Worm (Caenorhabditis elegans) whole organism, L2 larva: ENCODE results near the gene cyp-14A3.

Experiments
- C34F6.9 ChIP-seq: fragments of 150-350 bp; optimal IDR thresholded peaks from 2 replicates; lab custom pipeline; 2014; ENCODE audit warnings: missing biosample characterization, missing genetic modification characterization
- F13H6.1 ChIP-seq: sonication (generic microtip); optimal IDR thresholded peaks from 2 replicates; lab custom pipeline; 2016; ENCODE audit warnings: missing genetic modification characterization, missing compliant biosample characterization
- R02D3.7 ChIP-seq: fragments of 150-350 bp; optimal IDR thresholded peaks from 2 replicates; lab custom pipeline; 2014; ENCODE audit warnings: missing biosample characterization, missing genetic modification characterization
- ZK546.5 ChIP-seq: sonication (generic microtip); optimal IDR thresholded peaks from 2 replicates; lab custom pipeline; 2017; ENCODE audit warnings: missing biosample characterization, missing genetic modification characterization
- ama-1 ChIP-seq: fragments of 150-350 bp; optimal IDR thresholded peaks from 2 replicates; lab custom pipeline; 2018; ENCODE audit warnings: inconsistent platforms
- blmp-1 ChIP-seq: sonication (generic microtip); optimal IDR thresholded peaks from 2 replicates; lab custom pipeline; 2017; ENCODE audit warnings: missing genetic modification characterization, mild to moderate bottlenecking, missing compliant biosample characterization, antibody characterized with exemption, moderate library complexity; ENCODE audit not compliant: insufficient read depth
- ceh-82 ChIP-seq: fragments of 150-350 bp; optimal IDR thresholded peaks from 2 replicates; lab custom pipeline; 2014; ENCODE audit warnings: missing biosample characterization, missing genetic modification characterization
- crh-2 ChIP-seq: sonication (generic microtip); optimal IDR thresholded peaks from 2 replicates; lab custom pipeline; 2017; ENCODE audit warnings: missing biosample characterization, missing genetic modification characterization
- dmd-4 ChIP-seq: sonication (generic microtip); optimal IDR thresholded peaks from 2 replicates; lab custom pipeline; 2017; ENCODE audit warnings: missing biosample characterization, missing genetic modification characterization
- egl-27 ChIP-seq: sonication (generic microtip); optimal IDR thresholded peaks from 3 replicates; lab custom pipeline; 2017; ENCODE audit warnings: missing biosample characterization, missing genetic modification reagents, missing genetic modification characterization
- elt-1 ChIP-seq: fragments of 150-350 bp; optimal IDR thresholded peaks from 2 replicates; lab custom pipeline; 2014; ENCODE audit warnings: missing biosample characterization, missing genetic modification characterization
- elt-3 ChIP-seq: sonication (generic microtip); optimal IDR thresholded peaks from 2 replicates; lab custom pipeline; 2017; ENCODE audit warnings: missing biosample characterization, missing genetic modification characterization
- fos-1 ChIP-seq: fragments of 150-350 bp; optimal IDR thresholded peaks from 2 replicates; lab custom pipeline; 2014; ENCODE audit warnings: missing biosample characterization, missing genetic modification characterization
- gmeb-1 ChIP-seq: fragments of 150-350 bp; optimal IDR thresholded peaks from 2 replicates; lab custom pipeline; 2014; ENCODE audit warnings: missing biosample characterization, missing genetic modification characterization
- lin-11 ChIP-seq: fragments of 150-350 bp; sonication (generic microtip); optimal IDR thresholded peaks from 2 replicates; lab custom pipeline; 2014; ENCODE audit warnings: missing biosample characterization, missing genetic modification characterization, inconsistent platforms, mixed read lengths
- lin-13 ChIP-seq: fragments of 150-350 bp; optimal IDR thresholded peaks from 2 replicates; lab custom pipeline; 2014; ENCODE audit warnings: missing biosample characterization, missing genetic modification reagents, missing genetic modification characterization
- lin-39 ChIP-seq: fragments of 150-350 bp; optimal IDR thresholded peaks from 2 replicates; lab custom pipeline; 2014; ENCODE audit warnings: missing biosample characterization, missing genetic modification reagents, missing genetic modification characterization
- lsy-2 ChIP-seq, 2 experiments: fragments of 150-350 bp in 1 of 2; sonication (generic microtip) in 1 of 2; optimal IDR thresholded peaks; 2 replicates each; lab custom pipeline; 2014 to 2017; ENCODE audit warnings: missing biosample characterization in 2 of 2, missing genetic modification characterization in 2 of 2
- mab-5 ChIP-seq: fragments of 150-350 bp; optimal IDR thresholded peaks from 2 replicates; lab custom pipeline; 2014; ENCODE audit warnings: missing biosample characterization, missing genetic modification characterization
- mbf-1 ChIP-seq: sonication (generic microtip); optimal IDR thresholded peaks from 2 replicates; lab custom pipeline; 2017; ENCODE audit warnings: missing biosample characterization, missing genetic modification characterization
- nhr-10 ChIP-seq: sonication (generic microtip); optimal IDR thresholded peaks from 2 replicates; lab custom pipeline; 2017; ENCODE audit warnings: missing biosample characterization, missing genetic modification characterization
- nhr-11 ChIP-seq: fragments of 150-350 bp; optimal IDR thresholded peaks from 2 replicates; lab custom pipeline; 2014; ENCODE audit warnings: missing biosample characterization, missing genetic modification characterization
- nhr-129 ChIP-seq: fragments of 150-350 bp; optimal IDR thresholded peaks from 2 replicates; lab custom pipeline; 2014; ENCODE audit warnings: missing biosample characterization, missing genetic modification characterization
- nhr-21 ChIP-seq: fragments of 150-350 bp; optimal IDR thresholded peaks from 2 replicates; lab custom pipeline; 2014; ENCODE audit warnings: missing biosample characterization, missing genetic modification characterization
- nhr-23 ChIP-seq: fragments of 150-350 bp; optimal IDR thresholded peaks from 2 replicates; lab custom pipeline; 2014; ENCODE audit warnings: missing biosample characterization, missing genetic modification reagents, missing genetic modification characterization
- nhr-237 ChIP-seq: fragments of 150-350 bp; optimal IDR thresholded peaks from 2 replicates; lab custom pipeline; 2014; ENCODE audit warnings: missing biosample characterization, missing genetic modification characterization
- nhr-25 ChIP-seq: fragments of 150-350 bp; sonication (generic microtip); optimal IDR thresholded peaks from 3 replicates; lab custom pipeline; 2014; ENCODE audit warnings: missing biosample characterization, missing genetic modification characterization
- nhr-6 ChIP-seq: fragments of 150-350 bp; optimal IDR thresholded peaks from 2 replicates; lab custom pipeline; 2014; ENCODE audit warnings: missing biosample characterization, missing genetic modification characterization
- nhr-77 ChIP-seq: fragments of 150-350 bp; optimal IDR thresholded peaks from 2 replicates; lab custom pipeline; 2014; ENCODE audit warnings: missing biosample characterization, missing genetic modification characterization
- peb-1 ChIP-seq: fragments of 150-350 bp; optimal IDR thresholded peaks from 2 replicates; lab custom pipeline; 2014; ENCODE audit warnings: missing biosample characterization, missing genetic modification characterization
- sem-4 ChIP-seq: fragments of 150-350 bp; optimal IDR thresholded peaks from 2 replicates; lab custom pipeline; 2014; ENCODE audit warnings: missing biosample characterization, missing genetic modification reagents, missing genetic modification characterization
- sma-3 ChIP-seq: sonication (generic microtip); optimal IDR thresholded peaks from 2 replicates; lab custom pipeline; 2016; ENCODE audit warnings: missing genetic modification reagents, missing genetic modification characterization, missing compliant biosample characterization
- sma-9 ChIP-seq, 2 experiments: fragments of 150-350 bp in 1 of 2; sonication (generic microtip) in 1 of 2; optimal IDR thresholded peaks; 2 replicates each; lab custom pipeline; 2014 to 2016; ENCODE audit warnings: missing genetic modification characterization in 2 of 2, mild to moderate bottlenecking in 1 of 2, missing biosample characterization in 1 of 2, missing compliant biosample characterization in 1 of 2, missing genetic modification reagents in 1 of 2, moderate library complexity in 1 of 2
- unc-39 ChIP-seq: fragments of 150-350 bp; optimal IDR thresholded peaks from 2 replicates; lab custom pipeline; 2014; ENCODE audit warnings: missing biosample characterization, missing genetic modification characterization
- unc-55 ChIP-seq: fragments of 150-350 bp; sonication (generic microtip); optimal IDR thresholded peaks from 3 replicates; lab custom pipeline; 2014; ENCODE audit warnings: missing biosample characterization, missing genetic modification reagents, missing genetic modification characterization
- unc-62 ChIP-seq: fragments of 150-350 bp; optimal IDR thresholded peaks from 2 replicates; lab custom pipeline; 2014; ENCODE audit warnings: missing biosample characterization, missing genetic modification reagents, missing genetic modification characterization
- ztf-11 ChIP-seq: sonication (generic microtip); optimal IDR thresholded peaks from 2 replicates; lab custom pipeline; 2017; ENCODE audit warnings: missing biosample characterization, missing genetic modification characterization
- ztf-4 ChIP-seq: fragments of 150-350 bp; optimal IDR thresholded peaks from 2 replicates; lab custom pipeline; 2014; ENCODE audit warnings: missing biosample characterization, missing genetic modification characterization

Gene cyp-14A3

DNA sequence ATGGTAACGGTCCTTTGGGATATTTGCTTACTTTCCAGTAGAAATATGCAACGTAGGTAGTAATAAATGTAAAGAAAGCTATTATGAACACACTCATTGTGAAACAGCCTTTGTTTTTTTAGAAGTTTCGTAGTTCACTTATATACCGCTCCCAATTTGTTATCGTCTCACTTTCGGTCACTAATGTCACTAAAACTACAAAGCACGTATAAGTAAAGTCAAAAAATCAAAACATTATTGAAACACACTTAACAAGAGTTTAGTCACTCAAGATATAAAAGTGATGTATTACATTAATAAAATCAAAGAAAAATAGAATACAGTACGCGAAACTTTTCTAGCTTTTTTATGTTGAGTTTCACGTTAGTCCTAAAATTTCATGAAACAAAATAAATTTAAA, at the start of gene cyp-14A3:
TSS of gene cyp-14A3 (minus strand) at position 101 of the 400 bp plus-strand sequence.
- no peak for TF ChIP-seq peb-1 (tag; lab: Kevin White, UChicago)
- TF ChIP-seq mab-5 (tag; lab: Kevin White, UChicago), result no peak
- TF ChIP-seq gmeb-1 (tag; lab: Kevin White, UChicago), result no peak
- no peak for TF ChIP-seq nhr-77
- no peak for TF ChIP-seq sma-9 (GFP tag; optimal IDR thresholded peaks at IDR 0.05; lab: Kevin White, UChicago)
- no peak for TF ChIP-seq sma-9 (tag; optimal IDR thresholded peaks at IDR 0.05; lab: Kevin White, UChicago)
- TF ChIP-seq C34F6.9, result no peak
- no peak for TF ChIP-seq R02D3.7 (tag; lab: Kevin White, UChicago)
- no peak for TF ChIP-seq lsy-2 (tag; optimal IDR thresholded peaks at IDR 0.05; lab: Kevin White, UChicago)
- no peak for TF ChIP-seq elt-3 (tag; lab: Kevin White, UChicago)
- no peak for TF ChIP-seq lin-11 (tag; lab: Kevin White, UChicago)
- no peak for TF ChIP-seq ceh-82
- TF ChIP-seq lin-13 (GFP tag; lab: Kevin White, UChicago), result no peak
- TF ChIP-seq nhr-237 (tag; lab: Kevin White, UChicago), result no peak
- TF ChIP-seq nhr-25 (tag; lab: Kevin White, UChicago), result no peak

DNA sequence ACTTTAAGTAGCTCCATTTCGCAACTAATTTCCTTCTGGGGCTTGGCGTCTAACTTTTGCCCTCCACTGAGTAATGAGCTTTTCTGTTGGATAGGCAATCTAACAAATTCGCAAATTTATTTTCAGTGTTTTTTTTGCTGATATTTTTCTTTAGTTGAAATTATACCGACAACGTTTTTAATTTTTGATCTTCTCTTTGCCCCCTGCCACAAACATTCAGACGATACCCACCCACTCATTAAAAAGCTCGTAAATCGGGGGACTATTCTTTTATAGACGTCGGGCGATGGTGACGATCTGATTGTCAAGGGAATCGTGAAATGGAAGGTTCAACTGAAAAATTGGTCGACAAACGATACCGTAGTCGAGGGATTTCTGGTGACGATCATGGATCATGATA, 49.7 kb upstream of the cyp-14A3 start:
- TF ChIP-seq nhr-23, result no peak
- TF ChIP-seq nhr-129, result no peak
- TF ChIP-seq crh-2 (tag; lab: Kevin White, UChicago), result no peak
- TF ChIP-seq blmp-1 (tag; lab: Kevin White, UChicago), result no peak
- no peak for TF ChIP-seq mab-5 (tag; lab: Kevin White, UChicago)
- no peak for TF ChIP-seq lin-39 (tag; lab: Kevin White, UChicago)
- TF ChIP-seq unc-62, result no peak
- no peak for TF ChIP-seq nhr-11 (tag; lab: Kevin White, UChicago)
- TF ChIP-seq sem-4 (tag; lab: Kevin White, UChicago), result no peak
- TF ChIP-seq ceh-82, result no peak
- TF ChIP-seq lin-11 (tag; lab: Kevin White, UChicago), result no peak
- no peak for TF ChIP-seq unc-39 (tag; lab: Kevin White, UChicago)
- TF ChIP-seq sma-9 (GFP tag; optimal IDR thresholded peaks at IDR 0.05; lab: Kevin White, UChicago), result no peak
- no peak for TF ChIP-seq sma-9 (tag; optimal IDR thresholded peaks at IDR 0.05; lab: Kevin White, UChicago)
- TF ChIP-seq nhr-237 (tag; lab: Kevin White, UChicago), result no peak

DNA sequence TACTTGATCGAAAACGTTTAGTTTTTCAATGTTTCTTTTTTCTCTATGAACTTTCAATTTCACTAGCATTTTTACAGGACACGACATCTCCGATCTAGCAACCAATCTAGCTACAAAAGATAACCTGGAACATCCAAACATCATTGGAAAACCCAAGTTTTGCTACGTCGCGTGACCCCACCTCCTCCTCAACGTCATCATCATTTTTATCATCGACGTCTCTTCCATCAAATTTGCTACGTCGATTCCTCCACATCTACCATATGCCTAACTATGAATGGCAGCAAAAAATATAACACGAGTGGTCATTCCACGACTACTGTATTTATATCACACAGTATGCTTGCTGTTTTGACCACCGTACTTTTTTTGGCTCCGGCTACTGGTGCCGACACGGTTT, 48.9 kb upstream of the cyp-14A3 start, which contains the start of gene F46G10.2:
TSS of gene F46G10.2 (plus strand) at position 78 of the 400 bp plus-strand sequence.
- TF ChIP-seq egl-27 (tag; lab: Kevin White, UChicago) (no peak), lin-11 (tag; lab: Kevin White, UChicago) (no peak), nhr-77 (no peak), blmp-1 (tag; lab: Kevin White, UChicago) (peak; percentile 21), nhr-21 (peak; percentile 11)

DNA sequence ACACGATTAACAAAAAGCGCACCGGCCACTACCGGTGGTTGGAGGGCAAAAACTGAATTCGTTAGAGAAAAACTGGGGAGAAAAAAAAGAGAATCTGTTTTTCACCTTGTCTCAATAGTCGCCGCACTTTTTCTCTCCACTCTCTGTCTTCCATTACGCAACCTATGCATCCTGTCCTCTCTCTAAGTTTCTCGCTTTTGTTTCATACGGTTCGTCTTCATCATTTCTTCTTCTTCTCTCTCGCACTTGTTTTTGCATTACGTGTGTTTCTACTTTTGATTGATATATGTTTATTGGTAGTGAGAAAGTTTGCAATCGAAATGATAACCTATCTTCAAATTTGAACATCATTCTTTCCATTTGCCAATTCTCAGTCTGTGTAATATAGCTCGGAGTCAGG, 46.6 kb upstream of the cyp-14A3 start:
- no peak for TF ChIP-seq dmd-4 (tag; lab: Kevin White, UChicago)
- peak; percentile 50 for TF ChIP-seq sma-3 (GFP tag; lab: Kevin White, UChicago)
- no peak for TF ChIP-seq mbf-1 (tag; lab: Kevin White, UChicago)
- TF ChIP-seq ztf-4 (tag; lab: Kevin White, UChicago), result no peak
- no peak for TF ChIP-seq nhr-237 (tag; lab: Kevin White, UChicago)
- peak; percentile 30 for TF ChIP-seq F13H6.1 (tag; lab: Kevin White, UChicago)
- TF ChIP-seq nhr-21, result peak; percentile 62
- TF ChIP-seq blmp-1 (tag; lab: Kevin White, UChicago), result peak; percentile 91
- peak; percentile 76 for TF ChIP-seq sma-9 (GFP tag; optimal IDR thresholded peaks at IDR 0.05; lab: Kevin White, UChicago)
- TF ChIP-seq sma-9 (tag; optimal IDR thresholded peaks at IDR 0.05; lab: Kevin White, UChicago), result no peak
- peak; percentile 35 for TF ChIP-seq C34F6.9
- no peak for TF ChIP-seq elt-3 (tag; lab: Kevin White, UChicago)
- peak in 1 of 2 experiments; percentile 34 for TF ChIP-seq lsy-2 (tag; optimal IDR thresholded peaks at IDR 0.05; lab: Kevin White, UChicago)
- no peak for TF ChIP-seq nhr-11 (tag; lab: Kevin White, UChicago)
- TF ChIP-seq lin-39 (tag; lab: Kevin White, UChicago), result no peak
- peak; percentile 76 for TF ChIP-seq nhr-25 (tag; lab: Kevin White, UChicago)
- TF ChIP-seq lin-11 (tag; lab: Kevin White, UChicago), result no peak
- peak; percentile 47 for TF ChIP-seq unc-55 (GFP tag; lab: Kevin White, UChicago)
- TF ChIP-seq fos-1 (tag; lab: Kevin White, UChicago), result peak; percentile 82
- peak; percentile 66 for TF ChIP-seq crh-2 (tag; lab: Kevin White, UChicago)
- peak; percentile 68 for TF ChIP-seq nhr-129
- TF ChIP-seq ZK546.5 (tag; lab: Kevin White, UChicago), result no peak
- TF ChIP-seq nhr-6 (tag; lab: Kevin White, UChicago), result peak; percentile 25
- no peak for TF ChIP-seq mab-5 (tag; lab: Kevin White, UChicago)
- no peak for TF ChIP-seq ztf-11
- peak; percentile 57 for TF ChIP-seq sem-4 (tag; lab: Kevin White, UChicago)
- no peak for TF ChIP-seq nhr-10 (tag; lab: Kevin White, UChicago)
- TF ChIP-seq elt-1 (tag; lab: Kevin White, UChicago), result no peak
- TF ChIP-seq ama-1 (lab: Kevin White, UChicago), result no peak
- TF ChIP-seq, all 48 proteins: peak for 14
